Fruit fly (Drosophila melanogaster) whole organism, embryonic: ENCODE results near the gene FipoQ.
A peak's percentile ranks its signal among the peaks of the same experiment; 100 is the strongest.

Experiments
- Ada2b ChIP-seq: fragments of 200-800 bp; sonication (Bioruptor generic); IDR thresholded peaks from 2 replicates; pipeline ENCODE4 v1.3.6; 2022; ENCODE audit warnings: missing biosample characterization, missing genetic modification characterization
- CG10147 ChIP-seq: fragments of 200-800 bp; sonication (Bioruptor generic); optimal IDR thresholded peaks from 2 replicates; lab custom pipeline; 2019; ENCODE audit warnings: missing biosample characterization, mild to moderate bottlenecking, missing genetic modification characterization, moderate library complexity
- CG1024 ChIP-seq: fragments of 200-800 bp; sonication (Bioruptor generic); IDR thresholded peaks from 2 replicates; pipeline ENCODE4 v1.3.6; 2022; ENCODE audit warnings: missing biosample characterization, missing genetic modification characterization
- CG10654 ChIP-seq: fragments of 200-800 bp; sonication (Bioruptor generic); optimal IDR thresholded peaks from 2 replicates; lab custom pipeline; 2016; ENCODE audit warnings: missing biosample characterization, missing genetic modification characterization
- CG10959 ChIP-seq: fragments of 200-800 bp; sonication (Bioruptor generic); IDR thresholded peaks from 2 replicates; pipeline ENCODE4 v1.3.6; 2022; ENCODE audit warnings: missing biosample characterization, missing genetic modification characterization
- CG11560 ChIP-seq: fragments of 200-800 bp; sonication (Bioruptor generic); IDR thresholded peaks from 3 replicates; pipeline ENCODE4 v1.3.6; 2022; ENCODE audit warnings: missing biosample characterization, missing genetic modification characterization
- CG11696 ChIP-seq: fragments of 200-800 bp; sonication (Bioruptor generic); IDR thresholded peaks from 2 replicates; pipeline ENCODE4 v1.3.6; 2022; ENCODE audit warnings: missing biosample characterization, missing genetic modification characterization
- CG17186 ChIP-seq: fragments of 200-800 bp; sonication (Bioruptor generic); optimal IDR thresholded peaks from 3 replicates; lab custom pipeline; 2017; ENCODE audit warnings: missing biosample characterization, missing genetic modification reagents, missing genetic modification characterization
- CG17359 ChIP-seq: fragments of 200-800 bp; sonication (Bioruptor generic); optimal IDR thresholded peaks from 3 replicates; lab custom pipeline; 2018; ENCODE audit warnings: missing biosample characterization, mild to moderate bottlenecking, missing genetic modification characterization, moderate library complexity
- CG17385 ChIP-seq: fragments of 200-800 bp; sonication (Bioruptor generic); optimal IDR thresholded peaks from 3 replicates; lab custom pipeline; 2018; ENCODE audit warnings: missing biosample characterization, mild to moderate bottlenecking, missing genetic modification characterization
- CG17612 ChIP-seq: fragments of 200-800 bp; sonication (Bioruptor generic); IDR thresholded peaks from 2 replicates; pipeline ENCODE4 v1.3.6; 2022; ENCODE audit warnings: missing biosample characterization, missing genetic modification characterization
- CG17912 ChIP-seq: fragments of 200-800 bp; sonication (Bioruptor generic); optimal IDR thresholded peaks from 2 replicates; lab custom pipeline; 2018; ENCODE audit warnings: missing biosample characterization, mild to moderate bottlenecking, missing genetic modification characterization
- CG18476 ChIP-seq: fragments of 200-800 bp; sonication (Bioruptor generic); optimal IDR thresholded peaks from 2 replicates; lab custom pipeline; 2016; ENCODE audit warnings: missing biosample characterization, mild to moderate bottlenecking, missing genetic modification characterization
- CG2202 ChIP-seq: fragments of 200-800 bp; sonication (Bioruptor generic); optimal IDR thresholded peaks from 2 replicates; lab custom pipeline; 2018; ENCODE audit warnings: missing biosample characterization, mild to moderate bottlenecking, missing genetic modification characterization
- CG32772 ChIP-seq: fragments of 200-800 bp; sonication (Bioruptor generic); IDR thresholded peaks from 2 replicates; pipeline ENCODE4 v1.3.6; 2022; ENCODE audit warnings: missing biosample characterization, missing genetic modification characterization
- CG34224 ChIP-seq: fragments of 200-800 bp; sonication (Bioruptor generic); IDR thresholded peaks from 3 replicates; pipeline ENCODE4 v1.3.6; 2022; ENCODE audit warnings: missing biosample characterization, missing genetic modification characterization; ENCODE audit not compliant: partially characterized antibody
- CG4617 ChIP-seq: fragments of 200-800 bp; sonication (Bioruptor generic); optimal IDR thresholded peaks from 3 replicates; lab custom pipeline; 2016; ENCODE audit warnings: missing biosample characterization, missing genetic modification characterization, borderline replicate concordance
- CG4730 ChIP-seq: fragments of 200-800 bp; sonication (Bioruptor generic); IDR thresholded peaks from 2 replicates; pipeline ENCODE4 v1.3.6; 2022; ENCODE audit warnings: missing biosample characterization, missing genetic modification characterization
- CG5953 ChIP-seq: fragments of 200-800 bp; sonication (Bioruptor generic); IDR thresholded peaks from 2 replicates; pipeline ENCODE4 v1.3.6; 2022; ENCODE audit warnings: missing biosample characterization, missing genetic modification characterization
- CG7963 ChIP-seq: fragments of 200-800 bp; sonication (Bioruptor generic); IDR thresholded peaks from 3 replicates; pipeline ENCODE4 v1.3.6; 2022; ENCODE audit warnings: missing biosample characterization, missing genetic modification characterization; ENCODE audit not compliant: partially characterized antibody
- CG7987 ChIP-seq: fragments of 200-800 bp; sonication (Bioruptor generic); optimal IDR thresholded peaks from 2 replicates; lab custom pipeline; 2018; ENCODE audit warnings: missing biosample characterization, mild to moderate bottlenecking, missing genetic modification characterization, moderate library complexity
- CG9876 ChIP-seq: fragments of 200-800 bp; sonication (Bioruptor generic); optimal IDR thresholded peaks from 2 replicates; lab custom pipeline; 2016; ENCODE audit warnings: missing biosample characterization, missing genetic modification characterization
- Ets97D ChIP-seq: fragments of 200-800 bp; sonication (Bioruptor generic); optimal IDR thresholded peaks from 3 replicates; lab custom pipeline; 2016; ENCODE audit warnings: missing biosample characterization, missing genetic modification characterization
- Fer2 ChIP-seq: fragments of 200-800 bp; sonication (Bioruptor generic); optimal IDR thresholded peaks from 2 replicates; lab custom pipeline; 2018; ENCODE audit warnings: missing biosample characterization, mild to moderate bottlenecking, missing genetic modification characterization, moderate library complexity
- Hsf ChIP-seq: fragments of 200-800 bp; sonication (Bioruptor generic); optimal IDR thresholded peaks from 3 replicates; lab custom pipeline; 2016; ENCODE audit warnings: missing biosample characterization, missing genetic modification characterization
- MESR4 ChIP-seq: fragments of 200-800 bp; sonication (Bioruptor generic); optimal IDR thresholded peaks from 2 replicates; lab custom pipeline; 2018; ENCODE audit warnings: missing biosample characterization, mild to moderate bottlenecking, missing genetic modification characterization, moderate library complexity
- Mrtf ChIP-seq: fragments of 200-800 bp; sonication (Bioruptor generic); IDR thresholded peaks from 3 replicates; pipeline ENCODE4 v1.3.6; 2022; ENCODE audit warnings: missing biosample characterization, missing genetic modification characterization
- NFAT ChIP-seq: fragments of 200-800 bp; sonication (Bioruptor generic); IDR thresholded peaks from 2 replicates; pipeline ENCODE4 v1.3.6; 2022; ENCODE audit warnings: missing biosample characterization, missing genetic modification characterization
- Poxn ChIP-seq: fragments of 200-800 bp; sonication (Bioruptor generic); IDR thresholded peaks from 2 replicates; pipeline ENCODE4 v1.3.6; 2022; ENCODE audit warnings: missing biosample characterization, missing genetic modification characterization
- cad ChIP-seq: fragments of >200 bp; optimal IDR thresholded peaks from 2 replicates; lab custom pipeline; 2017; ENCODE audit warnings: missing biosample characterization, missing genetic modification characterization
- danr ChIP-seq: fragments of 200-800 bp; sonication (Bioruptor generic); IDR thresholded peaks from 2 replicates; pipeline ENCODE4 v1.3.6; 2022; ENCODE audit warnings: missing biosample characterization, missing genetic modification characterization
- disco-r ChIP-seq: fragments of 200-800 bp; sonication (Bioruptor generic); optimal IDR thresholded peaks from 2 replicates; lab custom pipeline; 2016; ENCODE audit warnings: missing biosample characterization, missing genetic modification characterization
- dmrt11E ChIP-seq: fragments of 200-800 bp; sonication (Bioruptor generic); optimal IDR thresholded peaks from 3 replicates; lab custom pipeline; 2018; ENCODE audit warnings: missing biosample characterization, mild to moderate bottlenecking, missing genetic modification characterization, moderate library complexity
- fd64A ChIP-seq: fragments of 200-800 bp; sonication (Bioruptor generic); optimal IDR thresholded peaks from 3 replicates; lab custom pipeline; 2018; ENCODE audit warnings: missing biosample characterization, mild to moderate bottlenecking, missing genetic modification characterization
- gem ChIP-seq: fragments of 200-800 bp; sonication (Bioruptor generic); optimal IDR thresholded peaks from 2 replicates; lab custom pipeline; 2019; ENCODE audit warnings: missing biosample characterization, mild to moderate bottlenecking, missing genetic modification characterization, moderate library complexity
- gro ChIP-seq: fragments of 200-800 bp; sonication (Bioruptor generic); optimal IDR thresholded peaks from 2 replicates; lab custom pipeline; 2016; ENCODE audit warnings: missing biosample characterization, missing genetic modification characterization
- hth ChIP-seq: fragments of >200 bp; optimal IDR thresholded peaks from 2 replicates; lab custom pipeline; 2017; ENCODE audit warnings: inconsistent platforms
- klu ChIP-seq: fragments of 200-800 bp; sonication (Bioruptor generic); IDR thresholded peaks from 2 replicates; pipeline ENCODE4 v1.3.6; 2022; ENCODE audit warnings: missing biosample characterization, missing genetic modification characterization
- mirr ChIP-seq: fragments of 200-800 bp; sonication (Bioruptor generic); optimal IDR thresholded peaks from 3 replicates; lab custom pipeline; 2018; ENCODE audit warnings: missing biosample characterization, mild to moderate bottlenecking, missing genetic modification characterization
- odd ChIP-seq: fragments of 200-800 bp; sonication (Bioruptor generic); optimal IDR thresholded peaks from 2 replicates; lab custom pipeline; 2017; ENCODE audit warnings: missing biosample characterization, mild to moderate bottlenecking, missing genetic modification characterization
- p53 ChIP-seq: fragments of 200-800 bp; sonication (Bioruptor generic); optimal IDR thresholded peaks from 2 replicates; lab custom pipeline; 2016; ENCODE audit warnings: missing biosample characterization, missing genetic modification characterization
- rib ChIP-seq: fragments of 200-800 bp; sonication (Bioruptor generic); IDR thresholded peaks from 2 replicates; pipeline ENCODE4 v1.3.6; 2022; ENCODE audit warnings: missing biosample characterization, missing genetic modification characterization
- ro ChIP-seq: fragments of 200-800 bp; sonication (Bioruptor generic); IDR thresholded peaks from 2 replicates; pipeline ENCODE4 v1.3.6; 2022; ENCODE audit warnings: missing biosample characterization, missing genetic modification characterization
- sc ChIP-seq, 3 experiments: fragments of >200 bp in 2 of 3; fragments of 200-800 bp in 1 of 3; sonication (Bioruptor generic) in 1 of 3; optimal IDR thresholded peaks; 2 replicates in 2 of 3; 3 replicates in 1 of 3; lab custom pipeline; 2017; ENCODE audit warnings: mild to moderate bottlenecking in 1 of 3, missing biosample characterization in 1 of 3, missing genetic modification characterization in 1 of 3, missing genetic modification reagents in 1 of 3
- sens ChIP-seq: fragments of 200-800 bp; sonication (Bioruptor generic); peaks from one replicate; lab custom pipeline; 2016; ENCODE audit warnings: missing biosample characterization, missing genetic modification characterization
- seq ChIP-seq: fragments of 200-800 bp; sonication (Bioruptor generic); IDR thresholded peaks from 2 replicates; pipeline ENCODE4 v1.3.6; 2022; ENCODE audit warnings: missing biosample characterization, missing genetic modification characterization
- ttk ChIP-seq: fragments of 200-800 bp; sonication (Bioruptor generic); IDR thresholded peaks from 2 replicates; pipeline ENCODE4 v2.1.2; 2022; ENCODE audit warnings: missing biosample characterization, missing genetic modification characterization
- twi ChIP-seq: fragments of 200-800 bp; optimal IDR thresholded peaks from 2 replicates; lab custom pipeline; 2019; ENCODE audit warnings: missing biosample characterization, mild to moderate bottlenecking, missing genetic modification characterization, moderate library complexity
- unpg ChIP-seq: fragments of 200-800 bp; sonication (Bioruptor generic); optimal IDR thresholded peaks from 3 replicates; lab custom pipeline; 2018; ENCODE audit warnings: missing biosample characterization, mild to moderate bottlenecking, missing genetic modification characterization, moderate library complexity
- vfl ChIP-seq: fragments of 200-800 bp; sonication (Bioruptor generic); optimal IDR thresholded peaks from 2 replicates; lab custom pipeline; 2016; ENCODE audit warnings: missing biosample characterization, missing genetic modification characterization
- vnd ChIP-seq: fragments of 200-800 bp; sonication (Bioruptor generic); IDR thresholded peaks from 3 replicates; pipeline ENCODE4 v1.3.6; 2022; ENCODE audit warnings: missing biosample characterization, missing genetic modification characterization; ENCODE audit not compliant: partially characterized antibody
- wdn ChIP-seq: fragments of 200-800 bp; sonication (Bioruptor generic); IDR thresholded peaks from 2 replicates; pipeline ENCODE4 v1.3.6; 2022; ENCODE audit warnings: missing biosample characterization, missing genetic modification characterization

Gene FipoQ

DNA sequence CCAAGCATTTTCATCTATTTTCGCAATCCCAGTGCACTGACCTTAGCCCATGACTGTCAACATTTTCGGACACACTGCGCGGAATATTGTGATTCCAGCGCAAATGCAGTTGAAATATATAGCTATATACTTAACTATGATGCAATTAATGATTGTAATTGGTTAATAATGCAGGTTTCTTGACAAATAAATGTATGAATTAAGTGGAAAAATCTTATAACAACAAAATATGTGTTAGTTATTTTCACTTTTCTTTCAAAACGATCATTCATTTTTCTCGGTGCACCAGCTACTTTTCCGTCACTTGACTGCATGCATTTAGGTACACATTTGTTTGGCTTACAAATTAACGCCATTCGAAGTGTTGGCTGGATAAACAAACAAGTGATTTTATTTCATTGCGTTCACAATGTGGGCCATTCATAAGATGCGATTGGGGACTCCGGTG lies 35.9 kb upstream of the FipoQ start (continued):
- no peak for TF ChIP-seq odd (GFP tag; lab: Kevin White, UChicago)
- peak; percentile 65 for TF ChIP-seq Hsf (GFP tag; lab: Kevin White, UChicago)
- no peak for TF ChIP-seq Poxn (GFP tag; lab: Robert Waterston, UW)
- TF ChIP-seq unpg (GFP tag; lab: Kevin White, UChicago): peak; percentile 71
- no peak for TF ChIP-seq p53 (GFP tag; lab: Kevin White, UChicago)
- peak; percentile 34 for TF ChIP-seq twi (tag; lab: Kevin White, UChicago)
- no peak for TF ChIP-seq MESR4 (GFP tag; lab: Kevin White, UChicago)
- no peak for TF ChIP-seq Mrtf (GFP tag; lab: Robert Waterston, UW)
- no peak for TF ChIP-seq gro
- no peak for TF ChIP-seq Ada2b (GFP tag; lab: Robert Waterston, UW)
- no peak for TF ChIP-seq CG32772 (GFP tag; lab: Robert Waterston, UW)
- TF ChIP-seq CG18476 (GFP tag; lab: Kevin White, UChicago): peak; percentile 18
- TF ChIP-seq CG17385: peak; percentile 8
- TF ChIP-seq CG11560 (tag; lab: Robert Waterston, UW): no peak
- no peak for TF ChIP-seq CG7963 (GFP tag; lab: Robert Waterston, UW)
- TF ChIP-seq CG17359 (tag; lab: Kevin White, UChicago): peak; percentile 55
- peak; percentile 94 for TF ChIP-seq sens (GFP tag; lab: Kevin White, UChicago)
- no peak for TF ChIP-seq vfl (GFP tag; lab: Kevin White, UChicago)
- TF ChIP-seq cad (GFP tag; lab: Kevin White, UChicago): no peak
- no peak for TF ChIP-seq wdn (GFP tag; lab: Robert Waterston, UW)
- peak; percentile 35; the same call in 1 of the 2 replicates for TF ChIP-seq CG1024 (GFP tag; lab: Robert Waterston, UW)
- peak; percentile 3 for TF ChIP-seq CG7987
- TF ChIP-seq mirr: no peak
- no peak for TF ChIP-seq vnd
- TF ChIP-seq ttk (GFP tag; lab: Robert Waterston, UW): peak; percentile 41; the same call in 1 of the 2 replicates
- peak; percentile 85 for TF ChIP-seq fd64A
- peak; percentile 50 for TF ChIP-seq disco-r (GFP tag; lab: Kevin White, UChicago)
- TF ChIP-seq Fer2 (tag; lab: Kevin White, UChicago): no peak
- no peak for TF ChIP-seq CG10147 (GFP tag; lab: Kevin White, UChicago)
- TF ChIP-seq danr: no peak
- TF ChIP-seq CG10654 (GFP tag; lab: Kevin White, UChicago): no peak
- no peak for TF ChIP-seq klu (GFP tag; lab: Robert Waterston, UW)
- no peak for TF ChIP-seq seq
- TF ChIP-seq CG2202 (tag; lab: Kevin White, UChicago): peak; percentile 64
- no peak for TF ChIP-seq ro
- no peak for TF ChIP-seq CG4730 (GFP tag; lab: Robert Waterston, UW)
- peak; percentile 77 for TF ChIP-seq dmrt11E
- no peak for TF ChIP-seq CG17186 (GFP tag; lab: Kevin White, UChicago)
- no peak for TF ChIP-seq CG4617 (GFP tag; lab: Kevin White, UChicago)
- no peak for TF ChIP-seq NFAT (GFP tag; lab: Robert Waterston, UW)
- no peak for TF ChIP-seq rib
- no peak for TF ChIP-seq CG9876 (GFP tag; lab: Kevin White, UChicago)
- TF ChIP-seq Ets97D (GFP tag; lab: Kevin White, UChicago): no peak
- no peak for TF ChIP-seq CG11696 (GFP tag; lab: Robert Waterston, UW)
- no peak for TF ChIP-seq CG34224 (GFP tag; lab: Robert Waterston, UW)
- TF ChIP-seq hth (lab: Kevin White, UChicago): no peak
- TF ChIP-seq CG10959 (GFP tag; lab: Robert Waterston, UW): no peak
- TF ChIP-seq CG5953: no peak
- no peak for TF ChIP-seq CG17912 (GFP tag; lab: Kevin White, UChicago)
- TF ChIP-seq CG17612 (GFP tag; lab: Robert Waterston, UW): no peak
- TF ChIP-seq gem (tag; lab: Kevin White, UChicago): peak; percentile 80
- TF ChIP-seq sc (optimal IDR thresholded peaks at IDR 0.05; lab: Kevin White, UChicago): no peak
- peak; percentile 48 for TF ChIP-seq sc (GFP tag; optimal IDR thresholded peaks at IDR 0.05; lab: Kevin White, UChicago)
